Worm (Caenorhabditis elegans): Measurements from ENCODE around the gene dod-21.

- TF ChIP-seq rpc-1 (optimal IDR thresholded peaks at IDR 0.05), result no peak
- TF ChIP-seq rpc-1 (tag; optimal IDR thresholded peaks at IDR 0.05), result no peak
- TF ChIP-seq nhr-120 (GFP tag; IDR thresholded peaks at IDR 0.05), result no peak
- TF ChIP-seq egrh-3 (GFP tag; IDR thresholded peaks at IDR 0.05), result no peak
- TF ChIP-seq nfya-1 (tag; optimal IDR thresholded peaks at IDR 0.05; ENCODE audit: borderline replicate concordance, insufficient read depth), result no peak
- TF ChIP-seq lin-26 (GFP tag; IDR thresholded peaks at IDR 0.05), result no peak
- no peak for TF ChIP-seq mxl-1 (tag; optimal IDR thresholded peaks at IDR 0.05)
- TF ChIP-seq F22D6.2 (tag; optimal IDR thresholded peaks at IDR 0.05), result no peak
- no peak for TF ChIP-seq ama-1 (optimal IDR thresholded peaks at IDR 0.05)
- no peak for TF ChIP-seq ama-1 (GFP tag; optimal IDR thresholded peaks at IDR 0.05)
- TF ChIP-seq ceh-91 (GFP tag; IDR thresholded peaks at IDR 0.05), result no peak
- no peak for TF ChIP-seq let-607 (tag; optimal IDR thresholded peaks at IDR 0.05)
- no peak for TF ChIP-seq snpc-1.3 (tag; optimal IDR thresholded peaks at IDR 0.05; ENCODE audit: insufficient read depth)
- TF ChIP-seq ccch-3 (GFP tag; optimal IDR thresholded peaks at IDR 0.05), result no peak
Observed at ce11 chrIV:12903687-12904086, 32.9 kb upstream of the dod-21 start.
